Fruit fly (Drosophila melanogaster) whole organism, embryonic: ENCODE results near the gene CG14332.

Experiments
- Aef1 ChIP-seq: fragments of 200-800 bp; sonication (Bioruptor generic); IDR thresholded peaks from 3 replicates; pipeline ENCODE4 v1.3.6; 2022; ENCODE audit warnings: missing biosample characterization, missing genetic modification characterization
- Asciz ChIP-seq: fragments of 200-800 bp; sonication (Bioruptor generic); optimal IDR thresholded peaks from 2 replicates; lab custom pipeline; 2017; ENCODE audit warnings: missing biosample characterization, mild to moderate bottlenecking, missing genetic modification characterization, missing genetic modification reagents
- Atf3 ChIP-seq: fragments of 200-800 bp; sonication (Bioruptor generic); optimal IDR thresholded peaks from 3 replicates; lab custom pipeline; 2016; ENCODE audit warnings: missing biosample characterization, missing genetic modification characterization
- Bdp1 ChIP-seq: fragments of 200-800 bp; sonication (Bioruptor generic); optimal IDR thresholded peaks from 3 replicates; lab custom pipeline; 2016; ENCODE audit warnings: missing biosample characterization, missing genetic modification characterization
- CG10267 ChIP-seq: fragments of 200-800 bp; sonication (Bioruptor generic); optimal IDR thresholded peaks from 2 replicates; lab custom pipeline; 2018; ENCODE audit warnings: missing biosample characterization, mild to moderate bottlenecking, missing genetic modification characterization, moderate library complexity
- CG11398 ChIP-seq: fragments of 200-800 bp; sonication (Bioruptor generic); optimal IDR thresholded peaks from 2 replicates; lab custom pipeline; 2016; ENCODE audit warnings: missing biosample characterization, missing genetic modification characterization
- CG12299 ChIP-seq: fragments of 200-800 bp; sonication (Bioruptor generic); optimal IDR thresholded peaks from 2 replicates; lab custom pipeline; 2018; ENCODE audit warnings: missing biosample characterization, mild to moderate bottlenecking, missing genetic modification characterization
- CG12744 ChIP-seq: fragments of 200-800 bp; sonication (Bioruptor generic); optimal IDR thresholded peaks from 2 replicates; lab custom pipeline; 2016; ENCODE audit warnings: missing biosample characterization, missing genetic modification characterization
- CG14014 ChIP-seq: fragments of 200-800 bp; sonication (Bioruptor generic); IDR thresholded peaks from 2 replicates; pipeline ENCODE4 v1.3.6; 2022; ENCODE audit warnings: missing biosample characterization, missing genetic modification characterization
- CG14710 ChIP-seq: fragments of 200-800 bp; sonication (Bioruptor generic); optimal IDR thresholded peaks from 3 replicates; lab custom pipeline; 2019; ENCODE audit warnings: missing biosample characterization, mild to moderate bottlenecking, missing genetic modification characterization, moderate library complexity
- CG1529 ChIP-seq: fragments of 200-800 bp; sonication (Bioruptor generic); optimal IDR thresholded peaks from 3 replicates; lab custom pipeline; 2018; ENCODE audit warnings: missing biosample characterization, missing genetic modification characterization
- CG17612 ChIP-seq: fragments of 200-800 bp; sonication (Bioruptor generic); IDR thresholded peaks from 2 replicates; pipeline ENCODE4 v1.3.6; 2022; ENCODE audit warnings: missing biosample characterization, missing genetic modification characterization
- CG1792 ChIP-seq: fragments of 200-800 bp; sonication (Bioruptor generic); optimal IDR thresholded peaks from 2 replicates; lab custom pipeline; 2016; ENCODE audit warnings: missing biosample characterization, missing genetic modification characterization
- CG2202 ChIP-seq: fragments of 200-800 bp; sonication (Bioruptor generic); optimal IDR thresholded peaks from 2 replicates; lab custom pipeline; 2018; ENCODE audit warnings: missing biosample characterization, mild to moderate bottlenecking, missing genetic modification characterization
- CG30403 ChIP-seq: fragments of 200-800 bp; sonication (Bioruptor generic); optimal IDR thresholded peaks from 3 replicates; lab custom pipeline; 2016; ENCODE audit warnings: missing biosample characterization, missing genetic modification characterization
- CG43689 ChIP-seq: fragments of 200-800 bp; sonication (Bioruptor generic); IDR thresholded peaks from 2 replicates; pipeline ENCODE4 v1.3.6; 2022; ENCODE audit warnings: missing biosample characterization, missing genetic modification characterization
- CG4730 ChIP-seq: fragments of 200-800 bp; sonication (Bioruptor generic); IDR thresholded peaks from 2 replicates; pipeline ENCODE4 v1.3.6; 2022; ENCODE audit warnings: missing biosample characterization, missing genetic modification characterization
- CG4820 ChIP-seq: fragments of 200-800 bp; sonication (Bioruptor generic); optimal IDR thresholded peaks from 3 replicates; lab custom pipeline; 2016; ENCODE audit warnings: missing biosample characterization, missing genetic modification characterization
- CG6175 ChIP-seq: fragments of 200-800 bp; sonication (Bioruptor generic); IDR thresholded peaks from 3 replicates; pipeline ENCODE4 v1.3.6; 2022; ENCODE audit warnings: missing biosample characterization, missing genetic modification characterization
- CG6689 ChIP-seq: fragments of 200-800 bp; sonication (Bioruptor generic); IDR thresholded peaks from 2 replicates; pipeline ENCODE4 v1.3.6; 2022; ENCODE audit warnings: missing biosample characterization, missing genetic modification characterization
- CG7786 ChIP-seq: fragments of 200-800 bp; sonication (Bioruptor generic); optimal IDR thresholded peaks from 2 replicates; lab custom pipeline; 2016; ENCODE audit warnings: missing biosample characterization, missing genetic modification characterization
- CG8478 ChIP-seq: fragments of >200 bp; optimal IDR thresholded peaks from 2 replicates; lab custom pipeline; 2018
- CG9215 ChIP-seq: fragments of 200-800 bp; sonication (Bioruptor generic); IDR thresholded peaks from 2 replicates; pipeline ENCODE4 v1.3.6; 2022; ENCODE audit warnings: missing biosample characterization, missing genetic modification characterization
- CG9817 ChIP-seq: fragments of 200-800 bp; sonication (Bioruptor generic); optimal IDR thresholded peaks from 2 replicates; lab custom pipeline; 2018; ENCODE audit warnings: missing biosample characterization, mild to moderate bottlenecking, missing genetic modification characterization, moderate library complexity
- D19A ChIP-seq: fragments of 200-800 bp; optimal IDR thresholded peaks from 3 replicates; lab custom pipeline; 2019; ENCODE audit warnings: missing biosample characterization, mild to moderate bottlenecking, missing genetic modification characterization, moderate library complexity
- Gsc ChIP-seq: fragments of 200-800 bp; sonication (Bioruptor generic); IDR thresholded peaks from 2 replicates; pipeline ENCODE4 v1.3.6; 2022; ENCODE audit warnings: missing biosample characterization, missing genetic modification characterization
- Hmr ChIP-seq: fragments of 200-800 bp; sonication (Bioruptor generic); optimal IDR thresholded peaks from 3 replicates; lab custom pipeline; 2017; ENCODE audit warnings: mild to moderate bottlenecking, missing biosample characterization, missing genetic modification reagents, missing genetic modification characterization
- Mes4 ChIP-seq: fragments of 200-800 bp; sonication (Bioruptor generic); optimal IDR thresholded peaks from 2 replicates; lab custom pipeline; 2016; ENCODE audit warnings: missing biosample characterization, missing genetic modification characterization
- bigmax ChIP-seq: fragments of 200-800 bp; sonication (Bioruptor generic); optimal IDR thresholded peaks from 2 replicates; lab custom pipeline; 2018; ENCODE audit warnings: missing biosample characterization, mild to moderate bottlenecking, missing genetic modification characterization
- br ChIP-seq: fragments of >200 bp; optimal IDR thresholded peaks from 2 replicates; lab custom pipeline; 2017
- chinmo ChIP-seq: fragments of 200-800 bp; sonication (Bioruptor generic); IDR thresholded peaks from 4 replicates; pipeline ENCODE4 v1.3.6; 2022; ENCODE audit warnings: missing biosample characterization, missing genetic modification characterization; ENCODE audit not compliant: partially characterized antibody
- crol ChIP-seq: fragments of 200-800 bp; sonication (Bioruptor generic); IDR thresholded peaks from 2 replicates; pipeline ENCODE4 v1.3.6; 2022; ENCODE audit warnings: missing biosample characterization, missing genetic modification characterization
- cwo ChIP-seq: fragments of 200-800 bp; sonication (Bioruptor generic); optimal IDR thresholded peaks from 3 replicates; lab custom pipeline; 2017; ENCODE audit warnings: missing biosample characterization, missing genetic modification characterization, mild to moderate bottlenecking, moderate library complexity, missing genetic modification reagents
- dimm ChIP-seq: fragments of 200-800 bp; sonication (Bioruptor generic); IDR thresholded peaks from 2 replicates; pipeline ENCODE4 v1.3.6; 2022; ENCODE audit warnings: missing biosample characterization, missing genetic modification characterization
- dmrt99B ChIP-seq: fragments of 200-800 bp; sonication (Bioruptor generic); optimal IDR thresholded peaks from 2 replicates; lab custom pipeline; 2018; ENCODE audit warnings: missing biosample characterization, mild to moderate bottlenecking, missing genetic modification characterization, moderate library complexity
- en ChIP-seq: fragments of 200-800 bp; sonication (Bioruptor generic); optimal IDR thresholded peaks from 2 replicates; lab custom pipeline; 2016; ENCODE audit warnings: missing biosample characterization, missing genetic modification characterization
- fd102C ChIP-seq: fragments of 200-800 bp; sonication (Bioruptor generic); optimal IDR thresholded peaks from 2 replicates; lab custom pipeline; 2018; ENCODE audit warnings: missing biosample characterization, mild to moderate bottlenecking, missing genetic modification characterization, moderate library complexity
- gem ChIP-seq: fragments of 200-800 bp; sonication (Bioruptor generic); optimal IDR thresholded peaks from 2 replicates; lab custom pipeline; 2019; ENCODE audit warnings: missing biosample characterization, mild to moderate bottlenecking, missing genetic modification characterization, moderate library complexity
- her ChIP-seq: fragments of 200-800 bp; sonication (Bioruptor generic); optimal IDR thresholded peaks from 2 replicates; lab custom pipeline; 2016; ENCODE audit warnings: missing biosample characterization, missing genetic modification characterization
- mld ChIP-seq: fragments of 200-800 bp; sonication (Bioruptor generic); IDR thresholded peaks from 3 replicates; pipeline ENCODE4 v1.3.6; 2022; ENCODE audit warnings: missing biosample characterization, missing genetic modification characterization; ENCODE audit not compliant: partially characterized antibody
- repo ChIP-seq: fragments of 200-800 bp; sonication (Bioruptor generic); optimal IDR thresholded peaks from 2 replicates; lab custom pipeline; 2016; ENCODE audit warnings: missing biosample characterization, missing genetic modification characterization
- schlank ChIP-seq: fragments of 200-800 bp; sonication (Bioruptor generic); optimal IDR thresholded peaks from 2 replicates; lab custom pipeline; 2018; ENCODE audit warnings: missing biosample characterization, mild to moderate bottlenecking, missing genetic modification characterization
- sd ChIP-seq: fragments of 200-800 bp; sonication (Bioruptor generic); optimal IDR thresholded peaks from 3 replicates; lab custom pipeline; 2018; ENCODE audit warnings: missing biosample characterization, mild to moderate bottlenecking, missing genetic modification characterization, moderate library complexity
- sima ChIP-seq: fragments of 200-800 bp; sonication (Bioruptor generic); optimal IDR thresholded peaks from 2 replicates; lab custom pipeline; 2016; ENCODE audit warnings: missing biosample characterization, missing genetic modification characterization
- slp2 ChIP-seq: fragments of 200-800 bp; sonication (Bioruptor generic); optimal IDR thresholded peaks from 2 replicates; lab custom pipeline; 2016; ENCODE audit warnings: missing biosample characterization, missing genetic modification characterization
- so ChIP-seq: fragments of 200-800 bp; sonication (Bioruptor generic); IDR thresholded peaks from 3 replicates; pipeline ENCODE4 v1.3.6; 2022; ENCODE audit warnings: missing biosample characterization, missing genetic modification characterization
- sqz ChIP-seq: fragments of 200-800 bp; sonication (Bioruptor generic); optimal IDR thresholded peaks from 3 replicates; lab custom pipeline; 2018; ENCODE audit warnings: missing biosample characterization, mild to moderate bottlenecking, missing genetic modification characterization
- trem ChIP-seq: fragments of 200-800 bp; optimal IDR thresholded peaks from 3 replicates; lab custom pipeline; 2019; ENCODE audit warnings: missing biosample characterization, mild to moderate bottlenecking, missing genetic modification characterization, moderate library complexity
- vvl ChIP-seq: fragments of 200-800 bp; sonication (Bioruptor generic); IDR thresholded peaks from 2 replicates; pipeline ENCODE4 v1.3.6; 2022; ENCODE audit warnings: missing biosample characterization, missing genetic modification characterization
- wek ChIP-seq: fragments of 200-800 bp; sonication (Bioruptor generic); optimal IDR thresholded peaks from 3 replicates; lab custom pipeline; 2018; ENCODE audit warnings: missing biosample characterization, mild to moderate bottlenecking, missing genetic modification characterization, moderate library complexity
- zfh1 ChIP-seq: fragments of 200-800 bp; sonication (Bioruptor generic); IDR thresholded peaks from 3 replicates; pipeline ENCODE4 v1.3.6; 2022; ENCODE audit warnings: missing biosample characterization, missing genetic modification characterization

CG14332 gene

dm6 chr3R:17386168-17386819, 35.7 kb downstream of the CG14332 start (continued):
- TF ChIP-seq Aef1 (peak; percentile 57; the same call in 2 of the 3 replicates), Atf3 (GFP tag; lab: Kevin White, UChicago) (no peak), zfh1 (peak; percentile 85), Hmr (GFP tag; lab: Kevin White, UChicago) (peak; percentile 30), mld (GFP tag; lab: Robert Waterston, UW) (no peak), CG10267 (tag; lab: Kevin White, UChicago) (peak; percentile 34), vvl (GFP tag; lab: Robert Waterston, UW) (peak; percentile 87), CG1792 (GFP tag; lab: Kevin White, UChicago) (peak; percentile 20), sd (tag; lab: Kevin White, UChicago) (no peak), slp2 (GFP tag; lab: Kevin White, UChicago) (peak; percentile 12), CG9817 (tag; lab: Kevin White, UChicago) (peak; percentile 58), CG1529 (GFP tag; lab: Kevin White, UChicago) (peak; percentile 65), CG43689 (GFP tag; lab: Robert Waterston, UW) (peak; percentile 47; the same call in 1 of the 2 replicates), dimm (0 out of 2 replicates have a peak, but pooled peaks have one; percentile 24), CG17612 (GFP tag; lab: Robert Waterston, UW) (0 out of 2 replicates have a peak, but pooled peaks have one; percentile 8), CG2202 (tag; lab: Kevin White, UChicago) (peak; percentile 20), CG11398 (GFP tag; lab: Kevin White, UChicago) (no peak), so (GFP tag; lab: Robert Waterston, UW) (peak; percentile 73; the same call in 1 of the 3 replicates), bigmax (no peak), her (GFP tag; lab: Kevin White, UChicago) (no peak), crol (GFP tag; lab: Robert Waterston, UW) (peak; percentile 97), trem (tag; lab: Kevin White, UChicago) (peak; percentile 65), CG14014 (GFP tag; lab: Robert Waterston, UW) (peak; percentile 61), br (no peak), sima (no peak), cwo (GFP tag; lab: Kevin White, UChicago) (peak; percentile 30), D19A (peak; percentile 68), CG12299 (tag; lab: Kevin White, UChicago) (no peak), sqz (GFP tag; lab: Kevin White, UChicago) (peak; percentile 17), CG30403 (GFP tag; lab: Kevin White, UChicago) (peak; percentile 65), CG9215 (GFP tag; lab: Robert Waterston, UW) (no peak), dmrt99B (tag; lab: Kevin White, UChicago) (peak; percentile 85), schlank (tag; lab: Kevin White, UChicago) (no peak), CG6689 (GFP tag; lab: Robert Waterston, UW) (peak; percentile 74), gem (tag; lab: Kevin White, UChicago) (peak; percentile 83), CG7786 (GFP tag; lab: Kevin White, UChicago) (peak; percentile 7), CG6175 (GFP tag; lab: Robert Waterston, UW) (no peak), wek (GFP tag; lab: Kevin White, UChicago) (peak; percentile 45), CG8478 (lab: Kevin White, UChicago) (no peak), Asciz (GFP tag; lab: Kevin White, UChicago) (peak; percentile 76), Bdp1 (GFP tag; lab: Kevin White, UChicago) (no peak), CG14710 (tag; lab: Kevin White, UChicago) (peak; percentile 72), repo (GFP tag; lab: Kevin White, UChicago) (peak; percentile 23), CG12744 (GFP tag; lab: Kevin White, UChicago) (no peak), CG4820 (GFP tag; lab: Kevin White, UChicago) (peak; percentile 74), Mes4 (no peak), CG4730 (GFP tag; lab: Robert Waterston, UW) (peak; percentile 35; the same call in 1 of the 2 replicates), en (GFP tag; lab: Kevin White, UChicago) (no peak), chinmo (GFP tag; lab: Robert Waterston, UW) (no peak), Gsc (peak; percentile 55; the same call in 1 of the 2 replicates), fd102C (GFP tag; lab: Kevin White, UChicago) (no peak)
